Fruit fly (Drosophila melanogaster): ENCODE measurements around the gene CG2991.

Gene CG2991

DNA sequence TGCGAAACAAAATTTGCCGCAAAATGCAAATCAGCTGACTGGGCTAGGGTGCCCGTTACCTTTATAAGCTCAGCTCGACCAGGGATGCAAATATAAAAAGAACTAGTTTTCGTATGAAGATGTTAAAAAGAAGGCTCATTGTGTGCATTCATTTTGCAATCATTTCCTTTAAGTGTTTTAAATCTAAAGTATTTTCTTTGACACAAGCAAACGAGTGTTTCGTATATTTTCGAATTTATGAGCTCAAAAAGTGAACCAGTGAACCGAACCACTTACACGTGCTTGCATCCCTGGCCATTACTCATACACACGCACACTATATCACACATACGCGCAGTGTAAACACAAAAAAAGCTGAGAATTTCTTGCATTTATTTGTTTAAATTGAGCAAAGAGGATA lies 21.2 kb downstream of the CG2991 start, which contains the start of the genes Prx6a and Sbat (continued):
- TF ChIP-seq sens (GFP tag) (peak; percentile 95), repo (GFP tag; optimal IDR thresholded peaks at IDR 0.05) (peak; percentile 27), Dref (GFP tag; IDR thresholded peaks at IDR 0.05) (peak; percentile 34; the same call in 1 of the 2 replicates), CG30403 (GFP tag; optimal IDR thresholded peaks at IDR 0.05) (peak; percentile 81), CG2875 (GFP tag; optimal IDR thresholded peaks at IDR 0.05) (no peak), CG18476 (GFP tag; optimal IDR thresholded peaks at IDR 0.05) (no peak), Dip3 (GFP tag; optimal IDR thresholded peaks at IDR 0.05) (peak; percentile 67), crc (GFP tag; optimal IDR thresholded peaks at IDR 0.05) (no peak), Dek (tag; optimal IDR thresholded peaks at IDR 0.05) (peak; percentile 65), exex (tag; optimal IDR thresholded peaks at IDR 0.05) (peak; percentile 55), HmgZ (tag; optimal IDR thresholded peaks at IDR 0.05) (peak; percentile 92), slou (GFP tag; optimal IDR thresholded peaks at IDR 0.05) (no peak), Gug (GFP tag; IDR thresholded peaks at IDR 0.05) (peak; percentile 56; the same call in 2 of the 4 replicates), Gsc (GFP tag; IDR thresholded peaks at IDR 0.05) (no peak), CG11247 (GFP tag; IDR thresholded peaks at IDR 0.05) (no peak), stwl (tag; optimal IDR thresholded peaks at IDR 0.05) (peak; percentile 66), sima (GFP tag; optimal IDR thresholded peaks at IDR 0.05) (peak; percentile 21), bowl (GFP tag; IDR thresholded peaks at IDR 0.05) (no peak), Six4 (GFP tag; optimal IDR thresholded peaks at IDR 0.05) (peak; percentile 41), Optix (GFP tag; IDR thresholded peaks at IDR 0.05) (peak; percentile 53; the same call in 2 of the 3 replicates), CG17912 (GFP tag; optimal IDR thresholded peaks at IDR 0.05) (no peak), CG31441 (GFP tag; IDR thresholded peaks at IDR 0.05) (peak; percentile 34), CG4328 (GFP tag; optimal IDR thresholded peaks at IDR 0.05) (peak; percentile 62), tap (tag; optimal IDR thresholded peaks at IDR 0.05) (peak; percentile 37), zen2 (GFP tag; IDR thresholded peaks at IDR 0.05; ENCODE audit: partially characterized antibody) (no peak), wdn (GFP tag; IDR thresholded peaks at IDR 0.05) (peak; percentile 34; the same call in 1 of the 2 replicates), CG2202 (tag; optimal IDR thresholded peaks at IDR 0.05) (peak; percentile 29), sc (optimal IDR thresholded peaks at IDR 0.05) (no peak), sc (GFP tag; optimal IDR thresholded peaks at IDR 0.05) (no peak), CG17186 (GFP tag; optimal IDR thresholded peaks at IDR 0.05) (peak; percentile 23), CG14441 (GFP tag; IDR thresholded peaks at IDR 0.05) (peak; percentile 62), CG9437 (GFP tag; optimal IDR thresholded peaks at IDR 0.05) (no peak), Sry-δ (GFP tag; optimal IDR thresholded peaks at IDR 0.05) (peak; percentile 52), Oli (tag; optimal IDR thresholded peaks at IDR 0.05) (peak; percentile 52), CG8281 (tag; optimal IDR thresholded peaks at IDR 0.05) (peak; percentile 31), hkb (optimal IDR thresholded peaks at IDR 0.05) (peak; percentile 45), hkb (GFP tag; IDR thresholded peaks at IDR 0.05) (peak; percentile 51; the same call in 1 of the 2 replicates), bab2 (GFP tag; optimal IDR thresholded peaks at IDR 0.05) (peak; percentile 74), Nf-YC (tag; optimal IDR thresholded peaks at IDR 0.05) (peak; percentile 81), CG14710 (tag; optimal IDR thresholded peaks at IDR 0.05) (peak; percentile 80), btn (GFP tag; optimal IDR thresholded peaks at IDR 0.05) (no peak), CG6654 (GFP tag; optimal IDR thresholded peaks at IDR 0.05) (no peak), vnd (GFP tag; IDR thresholded peaks at IDR 0.05; ENCODE audit: partially characterized antibody) (no peak), vvl (GFP tag; IDR thresholded peaks at IDR 0.05) (peak; percentile 85), CrebB (tag; optimal IDR thresholded peaks at IDR 0.05) (peak; percentile 58), CG4424 (GFP tag; optimal IDR thresholded peaks at IDR 0.05) (peak; percentile 37), pzg (GFP tag; optimal IDR thresholded peaks at IDR 0.05) (peak; percentile 84), Sox102F (GFP tag; optimal IDR thresholded peaks at IDR 0.05) (peak; percentile 53), Sry-β (GFP tag; optimal IDR thresholded peaks at IDR 0.05) (peak; percentile 53), NC2α (GFP tag; optimal IDR thresholded peaks at IDR 0.05) (peak; percentile 45), CG7372 (GFP tag; IDR thresholded peaks at IDR 0.05) (peak; percentile 84), Atf3 (GFP tag; optimal IDR thresholded peaks at IDR 0.05) (peak; percentile 40)

Data from whole organism, embryonic.